Fruit fly (Drosophila melanogaster) whole organism, embryonic: ENCODE results near the gene galene.

Experiments used
- Antp ChIP-seq: fragments of 200-800 bp; sonication (Bioruptor generic); optimal IDR thresholded peaks from 3 replicates; lab custom pipeline; 2016; ENCODE audit warnings: missing biosample characterization, missing genetic modification characterization
- CG1024 ChIP-seq: fragments of 200-800 bp; sonication (Bioruptor generic); IDR thresholded peaks from 2 replicates; pipeline ENCODE4 v1.3.6; 2022; ENCODE audit warnings: missing biosample characterization, missing genetic modification characterization
- CG10979 ChIP-seq: fragments of 200-800 bp; sonication (Bioruptor generic); optimal IDR thresholded peaks from 2 replicates; lab custom pipeline; 2018; ENCODE audit warnings: missing biosample characterization, mild to moderate bottlenecking, missing genetic modification characterization, moderate library complexity
- CG11723 ChIP-seq: fragments of 200-800 bp; sonication (Bioruptor generic); optimal IDR thresholded peaks from 2 replicates; lab custom pipeline; 2017; ENCODE audit warnings: missing biosample characterization, mild to moderate bottlenecking, missing genetic modification characterization
- CG12104 ChIP-seq: fragments of 200-800 bp; sonication (Bioruptor generic); optimal IDR thresholded peaks from 3 replicates; lab custom pipeline; 2016; ENCODE audit warnings: missing biosample characterization, missing genetic modification characterization
- CG12155 ChIP-seq: fragments of 200-800 bp; sonication (Bioruptor generic); optimal IDR thresholded peaks from 3 replicates; lab custom pipeline; 2016; ENCODE audit warnings: missing biosample characterization, missing genetic modification characterization
- CG12391 ChIP-seq: fragments of 200-800 bp; sonication (Bioruptor generic); optimal IDR thresholded peaks from 3 replicates; lab custom pipeline; 2018; ENCODE audit warnings: missing biosample characterization, mild to moderate bottlenecking, missing genetic modification characterization, moderate library complexity
- CG12744 ChIP-seq: fragments of 200-800 bp; sonication (Bioruptor generic); optimal IDR thresholded peaks from 2 replicates; lab custom pipeline; 2016; ENCODE audit warnings: missing biosample characterization, missing genetic modification characterization
- CG13624 ChIP-seq: fragments of 200-800 bp; sonication (Bioruptor generic); optimal IDR thresholded peaks from 2 replicates; lab custom pipeline; 2016; ENCODE audit warnings: missing biosample characterization, missing genetic modification characterization
- CG15269 ChIP-seq: fragments of 200-800 bp; sonication (Bioruptor generic); optimal IDR thresholded peaks from 2 replicates; lab custom pipeline; 2018; ENCODE audit warnings: missing biosample characterization, mild to moderate bottlenecking, missing genetic modification characterization, moderate library complexity
- CG1602 ChIP-seq: fragments of 200-800 bp; sonication (Bioruptor generic); optimal IDR thresholded peaks from 3 replicates; lab custom pipeline; 2016; ENCODE audit warnings: missing biosample characterization, missing genetic modification characterization
- CG16779 ChIP-seq: fragments of 200-800 bp; sonication (Bioruptor generic); IDR thresholded peaks from 2 replicates; pipeline ENCODE4 v1.3.6; 2022; ENCODE audit warnings: missing biosample characterization, missing genetic modification characterization
- CG17328 ChIP-seq: fragments of 200-800 bp; sonication (Bioruptor generic); IDR thresholded peaks from 2 replicates; pipeline ENCODE4 v1.3.6; 2022; ENCODE audit warnings: missing biosample characterization, missing genetic modification characterization
- CG17912 ChIP-seq: fragments of 200-800 bp; sonication (Bioruptor generic); optimal IDR thresholded peaks from 2 replicates; lab custom pipeline; 2018; ENCODE audit warnings: missing biosample characterization, mild to moderate bottlenecking, missing genetic modification characterization
- CG3838 ChIP-seq: fragments of 200-800 bp; sonication (Bioruptor generic); optimal IDR thresholded peaks from 3 replicates; lab custom pipeline; 2016; ENCODE audit warnings: missing biosample characterization, missing genetic modification characterization
- CG4404 ChIP-seq: fragments of 200-800 bp; sonication (Bioruptor generic); IDR thresholded peaks from 2 replicates; pipeline ENCODE4 v1.3.6; 2022; ENCODE audit warnings: missing biosample characterization, missing genetic modification characterization
- CG4707 ChIP-seq: fragments of 200-800 bp; sonication (Bioruptor generic); optimal IDR thresholded peaks from 2 replicates; lab custom pipeline; 2018; ENCODE audit warnings: missing biosample characterization, mild to moderate bottlenecking, missing genetic modification characterization, moderate library complexity
- CG6791 ChIP-seq: fragments of 200-800 bp; sonication (Bioruptor generic); IDR thresholded peaks from 3 replicates; pipeline ENCODE4 v1.3.6; 2022; ENCODE audit warnings: missing biosample characterization, missing genetic modification characterization; ENCODE audit not compliant: partially characterized antibody
- CG7556 ChIP-seq: fragments of 200-800 bp; sonication (Bioruptor generic); optimal IDR thresholded peaks from 2 replicates; lab custom pipeline; 2017; ENCODE audit warnings: missing biosample characterization, mild to moderate bottlenecking, missing genetic modification characterization
- CrebB ChIP-seq: fragments of 200-800 bp; sonication (Bioruptor generic); optimal IDR thresholded peaks from 3 replicates; lab custom pipeline; 2018; ENCODE audit warnings: missing biosample characterization, mild to moderate bottlenecking, missing genetic modification characterization
- D19B ChIP-seq: fragments of 200-800 bp; sonication (Bioruptor generic); optimal IDR thresholded peaks from 2 replicates; lab custom pipeline; 2017; ENCODE audit warnings: missing biosample characterization, mild to moderate bottlenecking, missing genetic modification characterization
- Dip3 ChIP-seq: fragments of 200-800 bp; sonication (Bioruptor generic); optimal IDR thresholded peaks from 3 replicates; lab custom pipeline; 2016; ENCODE audit warnings: missing biosample characterization, missing genetic modification characterization
- Doc2 ChIP-seq: fragments of 200-800 bp; sonication (Bioruptor generic); IDR thresholded peaks from 2 replicates; pipeline ENCODE4 v1.3.6; 2022; ENCODE audit warnings: missing biosample characterization, missing genetic modification characterization
- HLH54F ChIP-seq: fragments of 200-800 bp; sonication (Bioruptor generic); optimal IDR thresholded peaks from 3 replicates; lab custom pipeline; 2016; ENCODE audit warnings: missing biosample characterization, missing genetic modification characterization
- Hmx ChIP-seq: fragments of 200-800 bp; sonication (Bioruptor generic); optimal IDR thresholded peaks from 2 replicates; lab custom pipeline; 2016; ENCODE audit warnings: missing biosample characterization, missing genetic modification characterization
- Hr78 ChIP-seq, 2 experiments: fragments of 200-800 bp in 1 of 2; fragments of >200 bp in 1 of 2; sonication (Bioruptor generic) in 1 of 2; optimal IDR thresholded peaks; 2 replicates each; lab custom pipeline; 2017 to 2019; ENCODE audit warnings: missing biosample characterization in 2 of 2, missing genetic modification characterization in 2 of 2, mild to moderate bottlenecking in 1 of 2, moderate library complexity in 1 of 2
- Nf-YA ChIP-seq: fragments of 200-800 bp; sonication (Bioruptor generic); IDR thresholded peaks from 2 replicates; pipeline ENCODE4 v1.3.6; 2022; ENCODE audit warnings: missing biosample characterization, missing genetic modification characterization
- Oli ChIP-seq: fragments of 200-800 bp; sonication (Bioruptor generic); optimal IDR thresholded peaks from 2 replicates; lab custom pipeline; 2018; ENCODE audit warnings: missing biosample characterization, mild to moderate bottlenecking, missing genetic modification characterization, moderate library complexity
- Opbp ChIP-seq: fragments of 200-800 bp; sonication (Bioruptor generic); IDR thresholded peaks from 3 replicates; pipeline ENCODE4 v1.3.6; 2022; ENCODE audit warnings: missing biosample characterization, missing genetic modification characterization; ENCODE audit not compliant: partially characterized antibody
- Xrp1 ChIP-seq: fragments of 200-800 bp; sonication (Bioruptor generic); IDR thresholded peaks from 2 replicates; pipeline ENCODE4 v1.3.6; 2022; ENCODE audit warnings: missing biosample characterization, missing genetic modification characterization
- abd-A ChIP-seq: fragments of 200-800 bp; sonication (Bioruptor generic); optimal IDR thresholded peaks from 3 replicates; lab custom pipeline; 2019; ENCODE audit warnings: missing biosample characterization, mild to moderate bottlenecking, missing genetic modification characterization, moderate library complexity
- amos ChIP-seq: fragments of 200-800 bp; sonication (Bioruptor generic); IDR thresholded peaks from 2 replicates; pipeline ENCODE4 v1.3.6; 2022; ENCODE audit warnings: missing biosample characterization, missing genetic modification characterization; ENCODE audit not compliant: partially characterized antibody
- az2 ChIP-seq: fragments of 200-800 bp; sonication (Bioruptor generic); optimal IDR thresholded peaks from 3 replicates; lab custom pipeline; 2016; ENCODE audit warnings: missing biosample characterization, missing genetic modification characterization
- corto ChIP-seq: fragments of 200-800 bp; sonication (Bioruptor generic); optimal IDR thresholded peaks from 2 replicates; lab custom pipeline; 2016; ENCODE audit warnings: missing biosample characterization, mild to moderate bottlenecking, missing genetic modification characterization, moderate library complexity
- emc ChIP-seq: fragments of 200-800 bp; sonication (Bioruptor generic); optimal IDR thresholded peaks from 2 replicates; lab custom pipeline; 2016; ENCODE audit warnings: missing biosample characterization, missing genetic modification characterization
- exex ChIP-seq: fragments of 200-800 bp; sonication (Bioruptor generic); optimal IDR thresholded peaks from 4 replicates; lab custom pipeline; 2018; ENCODE audit warnings: missing biosample characterization, mild to moderate bottlenecking, missing genetic modification characterization, moderate library complexity
- fd102C ChIP-seq: fragments of 200-800 bp; sonication (Bioruptor generic); optimal IDR thresholded peaks from 2 replicates; lab custom pipeline; 2018; ENCODE audit warnings: missing biosample characterization, mild to moderate bottlenecking, missing genetic modification characterization, moderate library complexity
- gsb-n ChIP-seq: fragments of 200-800 bp; sonication (Bioruptor generic); optimal IDR thresholded peaks from 3 replicates; lab custom pipeline; 2018; ENCODE audit warnings: missing biosample characterization, mild to moderate bottlenecking, missing genetic modification characterization
- gt ChIP-seq: fragments of 200-800 bp; sonication (Bioruptor generic); IDR thresholded peaks from 2 replicates; pipeline ENCODE4 v1.3.6; 2022; ENCODE audit warnings: missing biosample characterization, missing genetic modification characterization
- her ChIP-seq: fragments of 200-800 bp; sonication (Bioruptor generic); optimal IDR thresholded peaks from 2 replicates; lab custom pipeline; 2016; ENCODE audit warnings: missing biosample characterization, missing genetic modification characterization
- hth ChIP-seq: fragments of >200 bp; optimal IDR thresholded peaks from 2 replicates; lab custom pipeline; 2017; ENCODE audit warnings: inconsistent platforms
- jigr1 ChIP-seq: fragments of 200-800 bp; sonication (Bioruptor generic); IDR thresholded peaks from 3 replicates; pipeline ENCODE4 v1.3.6; 2022; ENCODE audit warnings: missing biosample characterization, missing genetic modification characterization
- lab ChIP-seq: fragments of 200-800 bp; sonication (Bioruptor generic); optimal IDR thresholded peaks from 3 replicates; lab custom pipeline; 2017; ENCODE audit warnings: missing biosample characterization, missing genetic modification characterization, mild to moderate bottlenecking, moderate library complexity, missing genetic modification reagents
- nau ChIP-seq: fragments of 200-800 bp; sonication (Bioruptor generic); optimal IDR thresholded peaks from 3 replicates; lab custom pipeline; 2017; ENCODE audit warnings: missing biosample characterization, mild to moderate bottlenecking, missing genetic modification characterization, missing genetic modification reagents
- scrt ChIP-seq: fragments of 200-800 bp; sonication (Bioruptor generic); optimal IDR thresholded peaks from 2 replicates; lab custom pipeline; 2018; ENCODE audit warnings: missing biosample characterization, mild to moderate bottlenecking, missing genetic modification characterization, moderate library complexity
- sisA ChIP-seq: fragments of 200-800 bp; sonication (Bioruptor generic); IDR thresholded peaks from 2 replicates; pipeline ENCODE4 v1.3.6; 2022; ENCODE audit warnings: missing biosample characterization, missing genetic modification characterization
- so ChIP-seq: fragments of 200-800 bp; sonication (Bioruptor generic); IDR thresholded peaks from 3 replicates; pipeline ENCODE4 v1.3.6; 2022; ENCODE audit warnings: missing biosample characterization, missing genetic modification characterization
- sqz ChIP-seq: fragments of 200-800 bp; sonication (Bioruptor generic); optimal IDR thresholded peaks from 3 replicates; lab custom pipeline; 2018; ENCODE audit warnings: missing biosample characterization, mild to moderate bottlenecking, missing genetic modification characterization
- sug ChIP-seq: fragments of 200-800 bp; optimal IDR thresholded peaks from 2 replicates; lab custom pipeline; 2019; ENCODE audit warnings: missing biosample characterization, mild to moderate bottlenecking, missing genetic modification characterization, moderate library complexity
- ttk ChIP-seq: fragments of 200-800 bp; sonication (Bioruptor generic); IDR thresholded peaks from 2 replicates; pipeline ENCODE4 v2.1.2; 2022; ENCODE audit warnings: missing biosample characterization, missing genetic modification characterization
- wdn ChIP-seq: fragments of 200-800 bp; sonication (Bioruptor generic); IDR thresholded peaks from 2 replicates; pipeline ENCODE4 v1.3.6; 2022; ENCODE audit warnings: missing biosample characterization, missing genetic modification characterization
- zen2 ChIP-seq: fragments of 200-800 bp; sonication (Bioruptor generic); IDR thresholded peaks from 3 replicates; pipeline ENCODE4 v1.3.6; 2022; ENCODE audit warnings: missing biosample characterization, missing genetic modification characterization; ENCODE audit not compliant: partially characterized antibody

galene gene

dm6 chr3L:1216460-1216859 is 19.1 kb upstream of the galene start (continued):
- TF ChIP-seq CG4707 (GFP tag; lab: Kevin White, UChicago) = no peak
- TF ChIP-seq CG17912 (GFP tag; lab: Kevin White, UChicago) = no peak
- no peak for TF ChIP-seq corto (GFP tag; lab: Kevin White, UChicago)
- peak; percentile 14 for TF ChIP-seq nau (GFP tag; lab: Kevin White, UChicago)
- no peak for TF ChIP-seq Nf-YA (GFP tag; lab: Robert Waterston, UW)
- peak; percentile 60 for TF ChIP-seq CG17328 (GFP tag; lab: Robert Waterston, UW)
- no peak for TF ChIP-seq Doc2
- TF ChIP-seq sqz (GFP tag; lab: Kevin White, UChicago) = no peak
- no peak for TF ChIP-seq so (GFP tag; lab: Robert Waterston, UW)
- peak; percentile 20 for TF ChIP-seq Antp
- TF ChIP-seq sisA (GFP tag; lab: Robert Waterston, UW) = peak; percentile 65
- peak; percentile 74 for TF ChIP-seq CG10979
- TF ChIP-seq Xrp1 (GFP tag; lab: Robert Waterston, UW) = peak; percentile 70
- 0 out of 2 replicates have a peak, but pooled peaks have one; percentile 30 for TF ChIP-seq ttk
- no peak for TF ChIP-seq abd-A
- no peak for TF ChIP-seq scrt (GFP tag; lab: Kevin White, UChicago)
- no peak for TF ChIP-seq CG12744
- TF ChIP-seq CG15269 = peak; percentile 15
- TF ChIP-seq CG7556 (GFP tag; lab: Kevin White, UChicago) = peak; percentile 19
- no peak for TF ChIP-seq wdn (GFP tag; lab: Robert Waterston, UW)
- TF ChIP-seq Opbp (GFP tag; lab: Robert Waterston, UW) = no peak
- TF ChIP-seq CG12391 (tag; lab: Kevin White, UChicago) = peak; percentile 42
- TF ChIP-seq zen2 = no peak
- no peak for TF ChIP-seq fd102C (GFP tag; lab: Kevin White, UChicago)
- TF ChIP-seq Oli = peak; percentile 49
- no peak for TF ChIP-seq D19B (GFP tag; lab: Kevin White, UChicago)
- TF ChIP-seq emc (GFP tag; lab: Kevin White, UChicago) = no peak
- peak; percentile 58 for TF ChIP-seq lab (GFP tag; lab: Kevin White, UChicago)
- no peak for TF ChIP-seq CG13624
- no peak for TF ChIP-seq her (GFP tag; lab: Kevin White, UChicago)
- 0 out of 2 replicates have a peak, but pooled peaks have one; percentile 8 for TF ChIP-seq CG4404 (GFP tag; lab: Robert Waterston, UW)
- TF ChIP-seq exex (tag; lab: Kevin White, UChicago) = no peak
- TF ChIP-seq CG11723 (GFP tag; lab: Kevin White, UChicago) = no peak
- TF ChIP-seq gt (GFP tag; lab: Robert Waterston, UW) = no peak
- no peak for TF ChIP-seq sug (tag; lab: Kevin White, UChicago)
- TF ChIP-seq CG3838 (GFP tag; lab: Kevin White, UChicago) = no peak
- TF ChIP-seq CG1602 (GFP tag; lab: Kevin White, UChicago) = no peak
- no peak for TF ChIP-seq hth
- no peak for TF ChIP-seq CG12104 (GFP tag; lab: Kevin White, UChicago)
- TF ChIP-seq CG12155 (GFP tag; lab: Kevin White, UChicago) = no peak
- no peak for TF ChIP-seq CrebB (tag; lab: Kevin White, UChicago)
- TF ChIP-seq CG1024 = peak; percentile 58; the same call in 1 of the 2 replicates
- TF ChIP-seq jigr1 (GFP tag; lab: Robert Waterston, UW) = no peak
- peak; percentile 58 for TF ChIP-seq gsb-n
- TF ChIP-seq amos (GFP tag; lab: Robert Waterston, UW) = no peak
- TF ChIP-seq Hmx (GFP tag; lab: Kevin White, UChicago) = no peak
- TF ChIP-seq CG6791 = no peak
- TF ChIP-seq Dip3 (GFP tag; lab: Kevin White, UChicago) = no peak
- no peak for TF ChIP-seq HLH54F (GFP tag; lab: Kevin White, UChicago)
- TF ChIP-seq Hr78 (GFP tag; optimal IDR thresholded peaks at IDR 0.05; lab: Kevin White, UChicago) = no peak
- TF ChIP-seq CG16779 (GFP tag; lab: Robert Waterston, UW) = no peak
- no peak for TF ChIP-seq az2 (GFP tag; lab: Kevin White, UChicago)
